Fruit fly (Drosophila melanogaster): ENCODE measurements around the gene Membrin.

Gene Membrin

dm6 chr3L:5348987-5349386 is 17.3 kb upstream of the Membrin start (continued):
- TF ChIP-seq br (optimal IDR thresholded peaks at IDR 0.05): no peak
- TF ChIP-seq slbo (GFP tag; IDR thresholded peaks at IDR 0.05): no peak
- no peak for TF ChIP-seq fd102C (GFP tag; optimal IDR thresholded peaks at IDR 0.05)
- no peak for TF ChIP-seq Trl (optimal IDR thresholded peaks at IDR 0.05)
- TF ChIP-seq Trl (GFP tag; optimal IDR thresholded peaks at IDR 0.05): no peak
- TF ChIP-seq Hr78 (GFP tag; optimal IDR thresholded peaks at IDR 0.05): no peak
- no peak for TF ChIP-seq Rx (GFP tag; IDR thresholded peaks at IDR 0.05)
- TF ChIP-seq B-H2 (GFP tag; optimal IDR thresholded peaks at IDR 0.05): no peak

DNA sequence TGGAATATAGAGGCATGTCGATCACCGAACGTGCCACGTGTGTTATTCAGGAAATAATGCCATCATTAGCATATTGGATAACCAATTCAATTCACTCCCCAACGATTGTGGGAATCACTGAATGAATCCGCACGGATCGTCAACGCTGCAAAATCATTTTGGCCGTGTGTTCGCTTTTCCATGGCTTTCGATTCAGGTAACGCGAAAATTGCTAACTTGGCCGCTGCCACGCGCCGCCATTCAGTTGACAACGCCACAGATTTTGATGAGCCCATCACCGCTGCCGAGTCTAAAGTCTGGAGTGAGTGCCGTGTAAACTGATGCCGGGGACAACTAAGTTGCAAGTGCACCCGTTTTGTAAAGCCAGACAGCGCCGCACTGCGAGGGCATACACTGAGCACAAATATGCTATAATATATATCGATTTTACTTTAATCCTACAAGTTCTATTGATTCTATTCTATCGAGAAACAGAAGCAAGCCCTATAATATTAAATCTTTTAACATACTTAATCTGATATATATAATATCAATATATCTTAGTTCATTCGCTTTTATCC is 16.4 kb upstream of the Membrin start:
- TF ChIP-seq CG14860 (GFP tag; IDR thresholded peaks at IDR 0.05; ENCODE audit: partially characterized antibody) (no peak), sens (GFP tag) (peak; percentile 18), CG3847 (GFP tag; IDR thresholded peaks at IDR 0.05) (no peak), ap (GFP tag; IDR thresholded peaks at IDR 0.05) (0 out of 2 replicates have a peak, but pooled peaks have one; percentile 6), hb (GFP tag; IDR thresholded peaks at IDR 0.05; ENCODE audit: partially characterized antibody) (no peak), CG17186 (GFP tag; optimal IDR thresholded peaks at IDR 0.05) (no peak), Bdp1 (GFP tag; optimal IDR thresholded peaks at IDR 0.05) (no peak), Fer3 (tag; optimal IDR thresholded peaks at IDR 0.05) (no peak), Drgx (GFP tag; IDR thresholded peaks at IDR 0.05) (peak; percentile 46; the same call in 1 of the 2 replicates), gt (GFP tag; IDR thresholded peaks at IDR 0.05) (no peak), Fer2 (tag; optimal IDR thresholded peaks at IDR 0.05) (no peak), CG4730 (GFP tag; IDR thresholded peaks at IDR 0.05) (0 out of 2 replicates have a peak, but pooled peaks have one; percentile 12), ssp (GFP tag; IDR thresholded peaks at IDR 0.05) (no peak), lov (optimal IDR thresholded peaks at IDR 0.05) (no peak), lov (GFP tag; IDR thresholded peaks at IDR 0.05) (no peak), Sox102F (GFP tag; optimal IDR thresholded peaks at IDR 0.05) (no peak), CTCF (GFP tag; optimal IDR thresholded peaks at IDR 0.05) (no peak), Ada2b (GFP tag; IDR thresholded peaks at IDR 0.05) (no peak), bbx (GFP tag; IDR thresholded peaks at IDR 0.05; ENCODE audit: partially characterized antibody) (no peak), pb (GFP tag; optimal IDR thresholded peaks at IDR 0.05) (no peak), dan (GFP tag; IDR thresholded peaks at IDR 0.05) (no peak), CG11085 (GFP tag; IDR thresholded peaks at IDR 0.05) (no peak), Med (GFP tag) (peak; percentile 58), CG6254 (GFP tag; optimal IDR thresholded peaks at IDR 0.05) (no peak), Taf1 (GFP tag; IDR thresholded peaks at IDR 0.05) (no peak), unpg (GFP tag; optimal IDR thresholded peaks at IDR 0.05) (no peak), CG6272 (GFP tag; IDR thresholded peaks at IDR 0.05) (no peak), CG4404 (GFP tag; IDR thresholded peaks at IDR 0.05) (no peak), CG2712 (tag; optimal IDR thresholded peaks at IDR 0.05) (peak; percentile 13), CG7357 (GFP tag; IDR thresholded peaks at IDR 0.05) (no peak), HLH4C (GFP tag; IDR thresholded peaks at IDR 0.05; ENCODE audit: partially characterized antibody) (no peak)

dm6 chr3L:5351348-5351850 is 14.9 kb upstream of the Membrin start:
- TF ChIP-seq CG11093 (GFP tag; IDR thresholded peaks at IDR 0.05): no peak
- no peak for TF ChIP-seq Optix (GFP tag; IDR thresholded peaks at IDR 0.05)
- TF ChIP-seq nerfin-1 (tag; optimal IDR thresholded peaks at IDR 0.05): no peak
- TF ChIP-seq Abd-B (GFP tag; optimal IDR thresholded peaks at IDR 0.05): no peak
- no peak for TF ChIP-seq Dek (tag; optimal IDR thresholded peaks at IDR 0.05)
- no peak for TF ChIP-seq Dip3 (GFP tag; optimal IDR thresholded peaks at IDR 0.05)
- TF ChIP-seq ttk (GFP tag; IDR thresholded peaks at IDR 0.05): no peak
- peak; percentile 93 for TF ChIP-seq Deaf1 (tag; optimal IDR thresholded peaks at IDR 0.05)
- no peak for TF ChIP-seq CG13123 (GFP tag; optimal IDR thresholded peaks at IDR 0.05)
- no peak for TF ChIP-seq CG6854 (GFP tag; optimal IDR thresholded peaks at IDR 0.05)
- no peak for TF ChIP-seq slou (GFP tag; optimal IDR thresholded peaks at IDR 0.05)
- TF ChIP-seq Med (GFP tag): peak; percentile 22
- TF ChIP-seq CG10274 (GFP tag; optimal IDR thresholded peaks at IDR 0.05): no peak
- peak; percentile 5 for TF ChIP-seq gem (tag; optimal IDR thresholded peaks at IDR 0.05)
- peak; percentile 56 for TF ChIP-seq sens (GFP tag)
- TF ChIP-seq CG15269 (tag; optimal IDR thresholded peaks at IDR 0.05): no peak

All from whole organism, embryonic.